Worm (Caenorhabditis elegans) whole organism, L3 larva: ENCODE results near the gene dph-2.

Experiments
- elt-3 ChIP-seq, 3 experiments: fragments of 150-350 bp in 1 of 3; sonication (generic microtip) in 2 of 3; optimal IDR thresholded peaks; 2 replicates in 2 of 3; 4 replicates in 1 of 3; lab custom pipeline; 2014 to 2017; ENCODE audit warnings: missing biosample characterization in 3 of 3, missing genetic modification characterization in 3 of 3
- fkh-10 ChIP-seq: sonication (generic microtip); optimal IDR thresholded peaks from 2 replicates; lab custom pipeline; 2017; ENCODE audit warnings: missing biosample characterization, missing genetic modification reagents, missing genetic modification characterization
- pha-4 ChIP-seq: fragments of 150-350 bp; optimal IDR thresholded peaks from 2 replicates; lab custom pipeline; 2014; ENCODE audit warnings: missing biosample characterization, missing genetic modification reagents, missing genetic modification characterization
- zag-1 ChIP-seq: fragments of 150-350 bp; optimal IDR thresholded peaks from 2 replicates; lab custom pipeline; 2014; ENCODE audit warnings: missing biosample characterization, missing genetic modification characterization

ce11 chrII:10675302-10675701 lies 38.8 kb downstream of the dph-2 start, which contains the start of gene ptb-1:
- no peak for TF ChIP-seq elt-3 (tag; optimal IDR thresholded peaks at IDR 0.05; lab: Kevin White, UChicago)
- TF ChIP-seq fkh-10 (GFP tag; lab: Kevin White, UChicago), result no peak
- no peak for TF ChIP-seq zag-1
- no peak for TF ChIP-seq pha-4 (tag; lab: Kevin White, UChicago)
